Worm (Caenorhabditis elegans) whole organism, young adult: ENCODE results near the gene spon-1.
A peak's percentile ranks its signal among the peaks of the same experiment; 100 is the strongest.

ENCODE experiments used
- F10E7.11 ChIP-seq: sonication (generic microtip); optimal IDR thresholded peaks from 2 replicates; lab custom pipeline; 2017; ENCODE audit warnings: mild to moderate bottlenecking, missing genetic modification characterization, moderate library complexity, missing compliant biosample characterization
- F23B12.7 ChIP-seq: sonication (generic microtip); optimal IDR thresholded peaks from 2 replicates; lab custom pipeline; 2017; ENCODE audit warnings: missing genetic modification characterization, mild to moderate bottlenecking, missing compliant biosample characterization, antibody characterized with exemption, moderate library complexity; ENCODE audit not compliant: insufficient read depth
- F55B11.4 ChIP-seq: sonication (generic microtip); optimal IDR thresholded peaks from 2 replicates; lab custom pipeline; 2016; ENCODE audit warnings: missing compliant biosample characterization, missing genetic modification characterization, borderline replicate concordance; ENCODE audit not compliant: insufficient read depth
- F57C9.4 ChIP-seq: sonication (generic microtip); optimal IDR thresholded peaks from 2 replicates; lab custom pipeline; 2017; ENCODE audit warnings: mild to moderate bottlenecking, missing genetic modification characterization, missing compliant biosample characterization
- K11D2.4 ChIP-seq: fragments of 200-800 bp; sonication (Bioruptor generic); IDR thresholded peaks from 2 replicates; pipeline ENCODE4 v1.3.6; 2022; ENCODE audit warnings: missing genetic modification reagents, missing genetic modification characterization, missing compliant biosample characterization
- Y53F4B.3 ChIP-seq: fragments of 200-800 bp; sonication (Bioruptor generic); IDR thresholded peaks from 2 replicates; pipeline ENCODE4 v1.3.6; 2022; ENCODE audit warnings: missing genetic modification reagents, missing genetic modification characterization, missing compliant biosample characterization
- Y56A3A.18 ChIP-seq: fragments of 200-800 bp; sonication (Bioruptor generic); IDR thresholded peaks from 2 replicates; pipeline ENCODE4 v1.3.6; 2022; ENCODE audit warnings: missing genetic modification reagents, missing genetic modification characterization, missing compliant biosample characterization
- ama-1 ChIP-seq, 3 experiments: fragments of 150-350 bp in 1 of 3; sonication (generic microtip) in 2 of 3; optimal IDR thresholded peaks; 2 replicates each; lab custom pipeline; 2014 to 2018; ENCODE audit warnings: missing biosample characterization in 2 of 3, missing genetic modification characterization in 2 of 3, missing genetic modification reagents in 2 of 3
- atf-7 ChIP-seq: sonication (generic microtip); optimal IDR thresholded peaks from 2 replicates; lab custom pipeline; 2017; ENCODE audit warnings: mild to moderate bottlenecking, missing genetic modification characterization, missing compliant biosample characterization
- athp-1 ChIP-seq: sonication (generic microtip); optimal IDR thresholded peaks from 2 replicates; lab custom pipeline; 2017; ENCODE audit warnings: mild to moderate bottlenecking, missing genetic modification characterization, missing compliant biosample characterization
- attf-3 ChIP-seq: fragments of 200-800 bp; sonication (Bioruptor generic); conservative IDR thresholded peaks from 2 replicates; pipeline ENCODE4 v1.3.6; 2022; ENCODE audit warnings: missing genetic modification reagents, missing genetic modification characterization, missing compliant biosample characterization
- attf-6 ChIP-seq: fragments of 200-800 bp; sonication (Bioruptor generic); IDR thresholded peaks from 2 replicates; pipeline ENCODE4 v1.3.6; 2022; ENCODE audit warnings: missing genetic modification reagents, missing genetic modification characterization, missing compliant biosample characterization
- bed-1 ChIP-seq: fragments of 200-800 bp; sonication (Bioruptor generic); IDR thresholded peaks from 2 replicates; pipeline ENCODE4 v1.3.6; 2022; ENCODE audit warnings: missing genetic modification reagents, missing genetic modification characterization, missing compliant biosample characterization
- cebp-1 ChIP-seq, 2 experiments: fragments of 200-800 bp in 1 of 2; sonication (Bioruptor generic) in 1 of 2; sonication (generic microtip) in 1 of 2; IDR thresholded peaks in 1 of 2; optimal IDR thresholded peaks in 1 of 2; 2 replicates each; pipeline versions ENCODE4 v1.3.6 to Lab custom; 2017 to 2022; ENCODE audit warnings: missing compliant biosample characterization in 2 of 2, missing genetic modification characterization in 2 of 2, mild to moderate bottlenecking in 1 of 2, missing genetic modification reagents in 1 of 2, moderate library complexity in 1 of 2
- ceh-40 ChIP-seq: fragments of 200-800 bp; sonication (Bioruptor generic); IDR thresholded peaks from 2 replicates; pipeline ENCODE4 v1.3.6; 2022; ENCODE audit warnings: missing genetic modification characterization, missing compliant biosample characterization
- ceh-79 ChIP-seq: sonication (generic microtip); optimal IDR thresholded peaks from 2 replicates; lab custom pipeline; 2017; ENCODE audit warnings: mild to moderate bottlenecking, missing genetic modification characterization, missing compliant biosample characterization
- chd-7 ChIP-seq: sonication (generic microtip); optimal IDR thresholded peaks from 2 replicates; lab custom pipeline; 2016; ENCODE audit warnings: mild to moderate bottlenecking, missing genetic modification characterization, moderate library complexity, missing compliant biosample characterization
- dpl-1 ChIP-seq: fragments of 150-350 bp; optimal IDR thresholded peaks from 2 replicates; lab custom pipeline; 2014; ENCODE audit warnings: missing biosample characterization, missing genetic modification reagents, missing genetic modification characterization
- efl-1 ChIP-seq: fragments of 150-350 bp; optimal IDR thresholded peaks from 2 replicates; lab custom pipeline; 2014; ENCODE audit warnings: missing biosample characterization, missing genetic modification reagents, missing genetic modification characterization
- egl-18 ChIP-seq: fragments of 200-800 bp; sonication (Bioruptor generic); IDR thresholded peaks from 2 replicates; pipeline ENCODE4 v1.3.6; 2022; ENCODE audit warnings: missing genetic modification reagents, missing genetic modification characterization, missing compliant biosample characterization
- ekl-4 ChIP-seq: fragments of 200-800 bp; sonication (Bioruptor generic); IDR thresholded peaks from 2 replicates; pipeline ENCODE4 v1.3.6; 2022; ENCODE audit warnings: missing genetic modification reagents, missing genetic modification characterization, missing compliant biosample characterization
- him-1 ChIP-seq: sonication (generic microtip); optimal IDR thresholded peaks from 2 replicates; lab custom pipeline; 2016; ENCODE audit warnings: missing genotype, missing genetic modification reagents, missing genetic modification characterization, missing compliant biosample characterization
- hlh-26 ChIP-seq: fragments of 200-800 bp; sonication (Bioruptor generic); conservative IDR thresholded peaks from 2 replicates; pipeline ENCODE4 v1.3.6; 2022; ENCODE audit warnings: missing genetic modification reagents, missing genetic modification characterization, missing compliant biosample characterization
- hmg-20 ChIP-seq: fragments of 200-800 bp; sonication (Bioruptor generic); IDR thresholded peaks from 2 replicates; pipeline ENCODE4 v1.3.6; 2022; ENCODE audit warnings: missing genetic modification reagents, missing genetic modification characterization, missing compliant biosample characterization
- hsf-1 ChIP-seq: fragments of 200-800 bp; sonication (Bioruptor generic); IDR thresholded peaks from 2 replicates; pipeline ENCODE4 v1.3.6; 2022; ENCODE audit warnings: missing genetic modification reagents, missing genetic modification characterization, missing compliant biosample characterization
- lag-1 ChIP-seq: fragments of 200-800 bp; sonication (Bioruptor generic); IDR thresholded peaks from 2 replicates; pipeline ENCODE4 v1.3.6; 2022; ENCODE audit warnings: missing genetic modification reagents, missing genetic modification characterization, missing compliant biosample characterization
- let-607 ChIP-seq, 2 experiments: fragments of 200-800 bp in 1 of 2; sonication (Bioruptor generic) in 1 of 2; sonication (generic microtip) in 1 of 2; optimal IDR thresholded peaks; 2 replicates each; lab custom pipeline; 2016 to 2018; ENCODE audit warnings: mild to moderate bottlenecking in 2 of 2, missing compliant biosample characterization in 2 of 2, missing genetic modification characterization in 2 of 2, moderate library complexity in 2 of 2, missing genotype in 1 of 2
- lin-35 ChIP-seq, 3 experiments: fragments of 150-350 bp in 2 of 3; sonication (generic microtip) in 1 of 3; optimal IDR thresholded peaks; 2 replicates each; lab custom pipeline; 2014 to 2018; ENCODE audit warnings: missing biosample characterization in 3 of 3, missing genetic modification characterization in 3 of 3, missing genetic modification reagents in 3 of 3
- lin-40 ChIP-seq: sonication (generic microtip); optimal IDR thresholded peaks from 2 replicates; lab custom pipeline; 2016; ENCODE audit warnings: missing genetic modification characterization, mild to moderate bottlenecking, missing compliant biosample characterization, missing genotype, missing genetic modification reagents
- lsl-1 ChIP-seq: fragments of 200-800 bp; sonication (Bioruptor generic); optimal IDR thresholded peaks from 2 replicates; lab custom pipeline; 2018; ENCODE audit warnings: mild to moderate bottlenecking, missing genetic modification characterization, moderate library complexity, missing compliant biosample characterization
- madf-3 ChIP-seq: fragments of 200-800 bp; sonication (Bioruptor generic); IDR thresholded peaks from 2 replicates; pipeline ENCODE4 v1.3.6; 2022; ENCODE audit warnings: missing genetic modification reagents, missing genetic modification characterization, missing compliant biosample characterization
- mes-4 ChIP-seq: sonication (generic microtip); optimal IDR thresholded peaks from 2 replicates; lab custom pipeline; 2016; ENCODE audit warnings: missing genotype, missing genetic modification characterization, missing compliant biosample characterization
- pha-4 ChIP-seq: fragments of 150-350 bp; sonication (generic microtip); optimal IDR thresholded peaks from 2 replicates; lab custom pipeline; 2014; ENCODE audit warnings: missing biosample characterization, missing genetic modification reagents, missing genetic modification characterization
- rec-8 ChIP-seq, 2 experiments: sonication (generic microtip); optimal IDR thresholded peaks; 2 replicates each; lab custom pipeline; 2016; ENCODE audit warnings: mild to moderate bottlenecking in 2 of 2, missing genetic modification characterization in 2 of 2, missing genetic modification reagents in 2 of 2, missing genotype in 2 of 2, missing biosample characterization in 1 of 2, missing compliant biosample characterization in 1 of 2, moderate library complexity in 1 of 2
- repo-1 ChIP-seq: sonication (generic microtip); optimal IDR thresholded peaks from 2 replicates; lab custom pipeline; 2017; ENCODE audit warnings: mild to moderate bottlenecking, missing genetic modification characterization, missing compliant biosample characterization
- snpc-3.4 ChIP-seq: sonication (generic microtip); optimal IDR thresholded peaks from 2 replicates; lab custom pipeline; 2017; ENCODE audit warnings: missing genetic modification characterization, mild to moderate bottlenecking, missing compliant biosample characterization, antibody characterized with exemption, moderate library complexity, missing genotype, missing genetic modification reagents
- snpc-4 ChIP-seq, 5 experiments: fragments of 150-350 bp in 1 of 5; sonication (generic microtip) in 4 of 5; optimal IDR thresholded peaks; 2 replicates each; lab custom pipeline; 2014 to 2018; ENCODE audit warnings: missing genetic modification characterization in 5 of 5, missing biosample characterization in 3 of 5, antibody characterized with exemption in 2 of 5, mild to moderate bottlenecking in 2 of 5, missing compliant biosample characterization in 2 of 5, missing genotype in 2 of 5, moderate library complexity in 2 of 5, missing genetic modification reagents in 1 of 5
- unc-130 ChIP-seq: sonication (generic microtip); optimal IDR thresholded peaks from 2 replicates; lab custom pipeline; 2016; ENCODE audit warnings: missing genetic modification reagents, missing genetic modification characterization, missing compliant biosample characterization
- xnd-1 ChIP-seq: sonication (generic microtip); optimal IDR thresholded peaks from 2 replicates; lab custom pipeline; 2016; ENCODE audit warnings: missing genotype, missing genetic modification reagents, missing genetic modification characterization, missing compliant biosample characterization
- zfh-2 ChIP-seq: fragments of 200-800 bp; sonication (Bioruptor generic); conservative IDR thresholded peaks from 2 replicates; pipeline ENCODE4 v1.3.6; 2022; ENCODE audit warnings: missing genetic modification reagents, missing genetic modification characterization, missing compliant biosample characterization
- ztf-25 ChIP-seq: fragments of 200-800 bp; sonication (Bioruptor generic); IDR thresholded peaks from 2 replicates; pipeline ENCODE4 v1.3.6; 2022; ENCODE audit warnings: missing genetic modification reagents, missing genetic modification characterization, missing compliant biosample characterization

The spon-1 gene

DNA sequence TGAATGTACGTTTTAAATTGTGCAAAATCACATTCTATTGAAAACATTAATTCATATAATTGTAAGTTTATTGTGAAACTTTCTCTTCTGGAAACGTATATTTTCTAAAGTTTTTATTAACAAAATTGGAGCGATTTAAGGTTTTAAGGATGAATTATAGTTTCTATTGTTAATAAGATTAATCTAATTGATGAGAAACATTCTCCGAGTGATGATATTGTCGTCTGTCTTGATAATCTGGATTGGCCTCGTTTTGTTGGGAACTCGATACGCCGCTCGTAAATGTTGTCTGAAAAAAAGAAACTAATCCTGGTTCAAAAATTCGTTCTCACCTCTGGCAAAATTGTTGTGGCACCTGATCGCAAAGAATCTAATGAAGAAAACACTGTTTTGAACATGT is 10.0 kb upstream of the spon-1 start (continued):
- TF ChIP-seq madf-3 (0 out of 2 replicates have a peak, but pooled peaks have one; percentile 6), F57C9.4 (no peak), ztf-25 (GFP tag; lab: Robert Waterston, UW) (no peak), F55B11.4 (tag; lab: Kevin White, UChicago) (no peak), hsf-1 (GFP tag; lab: Robert Waterston, UW) (no peak), mes-4 (tag; lab: Kevin White, UChicago) (no peak), repo-1 (no peak), egl-18 (GFP tag; lab: Robert Waterston, UW) (no peak), lag-1 (no peak), attf-6 (GFP tag; lab: Robert Waterston, UW) (peak; percentile 43; the same call in 1 of the 2 replicates), xnd-1 (tag; lab: Kevin White, UChicago) (no peak), chd-7 (tag; lab: Kevin White, UChicago) (no peak), zfh-2 (GFP tag; lab: Robert Waterston, UW) (no peak), ekl-4 (peak; percentile 62; the same call in 1 of the 2 replicates), hlh-26 (GFP tag; lab: Robert Waterston, UW) (no peak), ceh-40 (GFP tag; lab: Robert Waterston, UW) (no peak), snpc-4 (GFP tag; optimal IDR thresholded peaks at IDR 0.05; lab: Kevin White, UChicago) (no peak), snpc-4 (tag; optimal IDR thresholded peaks at IDR 0.05; lab: Kevin White, UChicago) (no peak), snpc-3.4 (tag; lab: Kevin White, UChicago) (peak; percentile 3)
- TF ChIP-seq, all 124 proteins: peak for 9

DNA sequence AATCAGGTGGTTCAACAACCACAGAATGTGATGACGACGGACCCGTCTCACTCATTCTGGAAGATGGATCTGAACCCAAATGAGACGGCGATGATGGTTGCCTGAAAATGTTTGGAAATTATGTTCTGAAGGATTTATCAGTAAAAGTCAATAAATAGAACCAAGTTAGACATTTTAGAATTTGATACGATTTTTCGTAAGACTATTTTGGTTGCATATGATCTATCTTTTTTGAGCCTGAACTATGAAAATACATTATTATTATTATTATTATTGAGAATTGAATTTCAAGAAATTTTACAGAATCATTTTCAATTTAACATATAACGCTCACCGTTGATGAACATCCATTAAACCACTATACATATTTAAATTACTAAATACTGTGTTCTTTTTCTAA is 6.4 kb upstream of the spon-1 start, which contains the start of gene F10E7.9:
Gene F10E7.9 (minus strand): TSS at position 101 of the 400 bp plus-strand sequence.
- TF ChIP-seq ama-1 (optimal IDR thresholded peaks at IDR 0.05; lab: Kevin White, UChicago) (no peak), ama-1 (GFP tag; optimal IDR thresholded peaks at IDR 0.05; lab: Kevin White, UChicago) (no peak), unc-130 (GFP tag; lab: Kevin White, UChicago) (no peak), him-1 (tag; lab: Kevin White, UChicago) (no peak), Y53F4B.3 (GFP tag; lab: Robert Waterston, UW) (no peak), lag-1 (no peak), rec-8 (tag; optimal IDR thresholded peaks at IDR 0.05; lab: Kevin White, UChicago) (no peak), pha-4 (tag; lab: Kevin White, UChicago) (no peak), snpc-3.4 (tag; lab: Kevin White, UChicago) (no peak), athp-1 (tag; lab: Kevin White, UChicago) (no peak), cebp-1 (GFP tag; IDR thresholded peaks at IDR 0.05; lab: Robert Waterston, UW) (no peak), cebp-1 (tag; optimal IDR thresholded peaks at IDR 0.05; lab: Kevin White, UChicago) (no peak), efl-1 (no peak), ztf-25 (GFP tag; lab: Robert Waterston, UW) (no peak), bed-1 (GFP tag; lab: Robert Waterston, UW) (no peak), Y56A3A.18 (no peak)

DNA sequence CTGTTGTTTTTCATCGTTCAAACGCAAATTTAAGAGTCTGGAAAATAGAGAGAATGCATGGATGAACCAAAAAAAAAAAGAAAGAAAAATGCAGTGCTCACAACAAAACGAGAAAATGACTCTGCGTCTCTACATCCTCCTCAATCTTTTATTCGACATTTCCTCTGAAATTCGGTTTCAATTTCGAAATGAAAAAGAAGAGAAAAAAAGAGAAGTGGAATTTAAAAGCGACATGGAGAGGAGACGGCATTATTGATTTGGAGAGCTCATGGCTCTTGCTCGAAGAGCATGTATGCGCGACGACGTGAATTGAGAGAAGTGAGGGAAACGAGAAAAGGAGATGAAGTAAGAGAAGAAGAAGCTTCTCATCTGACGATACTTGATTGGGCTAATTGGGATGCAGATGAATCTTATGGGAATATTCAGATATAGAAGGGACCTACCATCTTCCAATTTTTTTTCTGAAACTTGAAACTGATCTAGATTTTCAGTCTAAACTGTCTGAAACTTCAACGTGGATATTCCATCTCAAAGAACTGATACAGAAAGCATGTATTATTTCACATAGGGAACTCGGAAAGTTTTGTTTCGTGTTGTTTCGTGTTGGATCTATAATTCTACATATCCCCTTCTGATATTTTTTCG is 5.2 kb upstream of the spon-1 start:
- no peak for TF ChIP-seq let-607 (tag; optimal IDR thresholded peaks at IDR 0.05; lab: Kevin White, UChicago)
- peak; percentile 21 for TF ChIP-seq F10E7.11 (tag; lab: Kevin White, UChicago)

DNA sequence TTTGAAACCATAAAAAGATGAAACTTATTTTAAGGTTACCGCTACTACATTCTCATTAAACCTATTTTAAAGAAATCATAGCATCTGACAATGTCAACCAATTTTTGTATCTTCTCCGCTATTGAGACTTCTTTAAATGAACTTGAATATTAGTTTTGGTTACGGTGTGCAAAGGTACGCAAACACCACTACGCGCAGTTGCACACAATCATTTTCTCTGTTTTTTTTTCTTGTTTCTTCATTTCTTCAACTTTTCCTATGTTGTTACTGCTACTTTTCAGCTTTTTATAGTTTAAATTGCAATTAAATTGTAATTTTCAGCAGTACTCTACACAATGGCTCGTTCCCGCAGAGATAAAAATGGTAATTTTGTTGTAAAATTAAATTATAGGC is 4.7 kb upstream of the spon-1 start, which contains the start of gene F10E7.5:
Gene F10E7.5 (plus strand): TSS at position 322 of the 393 bp plus-strand sequence.
- TF ChIP-seq K11D2.4 (no peak), F23B12.7 (tag; lab: Kevin White, UChicago) (peak; percentile 23), ceh-79 (tag; lab: Kevin White, UChicago) (no peak), atf-7 (tag; lab: Kevin White, UChicago) (no peak), dpl-1 (GFP tag; lab: Kevin White, UChicago) (no peak), him-1 (tag; lab: Kevin White, UChicago) (peak; percentile 23), hmg-20 (GFP tag; lab: Robert Waterston, UW) (no peak), lsl-1 (peak; percentile 74), lin-35 (GFP tag; optimal IDR thresholded peaks at IDR 0.05; lab: Kevin White, UChicago) (peak in 1 of 3 experiments; percentile 50), attf-3 (GFP tag; lab: Robert Waterston, UW) (peak; percentile 65), lag-1 (no peak), lin-40 (tag; lab: Kevin White, UChicago) (no peak)
